Fruit fly (Drosophila melanogaster): Measurements from ENCODE around the gene Vav.

Gene Vav

dm6 chrX:19291780-19292605 is 30.4 kb downstream of the Vav start:
- TF ChIP-seq CG17806 (tag; optimal IDR thresholded peaks at IDR 0.05): no peak
- no peak for TF ChIP-seq Pif1A (GFP tag; optimal IDR thresholded peaks at IDR 0.05)
- no peak for TF ChIP-seq CG14655 (GFP tag; optimal IDR thresholded peaks at IDR 0.05)
- TF ChIP-seq gl (tag; optimal IDR thresholded peaks at IDR 0.05): no peak
- no peak for TF ChIP-seq D1 (tag; optimal IDR thresholded peaks at IDR 0.05)
- no peak for TF ChIP-seq CG10348 (GFP tag; IDR thresholded peaks at IDR 0.05)
- no peak for TF ChIP-seq Ets98B (GFP tag; IDR thresholded peaks at IDR 0.05)
- TF ChIP-seq rn (GFP tag; IDR thresholded peaks at IDR 0.05): no peak
- no peak for TF ChIP-seq CG34367 (tag; optimal IDR thresholded peaks at IDR 0.05)
- TF ChIP-seq CG12605 (GFP tag; IDR thresholded peaks at IDR 0.05): no peak
- TF ChIP-seq CG15710 (tag; optimal IDR thresholded peaks at IDR 0.05): no peak
- no peak for TF ChIP-seq CG8159 (tag; optimal IDR thresholded peaks at IDR 0.05)
- no peak for TF ChIP-seq CG9948 (tag; optimal IDR thresholded peaks at IDR 0.05)
- TF ChIP-seq Pif1B (GFP tag; optimal IDR thresholded peaks at IDR 0.05): no peak
- no peak for TF ChIP-seq CG4496 (GFP tag; IDR thresholded peaks at IDR 0.05)
- TF ChIP-seq CG8301 (tag; optimal IDR thresholded peaks at IDR 0.05): no peak
- TF ChIP-seq Snoo (tag; optimal IDR thresholded peaks at IDR 0.05): no peak
- no peak for TF ChIP-seq CG13204 (GFP tag; optimal IDR thresholded peaks at IDR 0.05)

dm6 chrX:19293320-19293719 is 31.7 kb downstream of the Vav start:
- TF ChIP-seq CG13204 (GFP tag; optimal IDR thresholded peaks at IDR 0.05): no peak
- TF ChIP-seq CG15710 (tag; optimal IDR thresholded peaks at IDR 0.05): no peak
- TF ChIP-seq CG8301 (tag; optimal IDR thresholded peaks at IDR 0.05): no peak
- no peak for TF ChIP-seq CG12605 (GFP tag; IDR thresholded peaks at IDR 0.05)

- no peak for TF ChIP-seq CG32121 (GFP tag; IDR thresholded peaks at IDR 0.05)
- no peak for TF ChIP-seq Snoo (tag; optimal IDR thresholded peaks at IDR 0.05)
- TF ChIP-seq CG15710 (tag; optimal IDR thresholded peaks at IDR 0.05): no peak
- no peak for TF ChIP-seq Pif1B (GFP tag; optimal IDR thresholded peaks at IDR 0.05)
- no peak for TF ChIP-seq CG9948 (tag; optimal IDR thresholded peaks at IDR 0.05)
- TF ChIP-seq rn (GFP tag; IDR thresholded peaks at IDR 0.05): no peak
These were observed 32.4 kb downstream of the Vav start for dm6 chrX:19294030-19294429.

dm6 chrX:19294953-19295352 is 33.3 kb downstream of the Vav start:
- TF ChIP-seq CG17806 (tag; optimal IDR thresholded peaks at IDR 0.05) (no peak), CG9948 (tag; optimal IDR thresholded peaks at IDR 0.05) (no peak), Pif1A (GFP tag; optimal IDR thresholded peaks at IDR 0.05) (no peak), rn (GFP tag; IDR thresholded peaks at IDR 0.05) (no peak), CG8301 (tag; optimal IDR thresholded peaks at IDR 0.05) (no peak), CG14655 (GFP tag; optimal IDR thresholded peaks at IDR 0.05) (no peak), CG13204 (GFP tag; optimal IDR thresholded peaks at IDR 0.05) (no peak), Pif1B (GFP tag; optimal IDR thresholded peaks at IDR 0.05) (no peak), CG34367 (tag; optimal IDR thresholded peaks at IDR 0.05) (no peak), CG10348 (GFP tag; IDR thresholded peaks at IDR 0.05) (no peak), CG4496 (GFP tag; IDR thresholded peaks at IDR 0.05) (no peak), gl (tag; optimal IDR thresholded peaks at IDR 0.05) (no peak), CG32121 (GFP tag; IDR thresholded peaks at IDR 0.05) (no peak), Ets98B (GFP tag; IDR thresholded peaks at IDR 0.05) (no peak)

- TF ChIP-seq EcR (GFP tag; optimal IDR thresholded peaks at IDR 0.05) (peak; percentile 64), CG34367 (tag; optimal IDR thresholded peaks at IDR 0.05) (no peak)
These were observed 34.3 kb downstream of the Vav start for dm6 chrX:19295831-19296423.

- peak; percentile 99 for TF ChIP-seq CG14655 (GFP tag; optimal IDR thresholded peaks at IDR 0.05)
- peak; percentile 99 for TF ChIP-seq CG9948 (tag; optimal IDR thresholded peaks at IDR 0.05)
- TF ChIP-seq Pif1B (GFP tag; optimal IDR thresholded peaks at IDR 0.05): peak; percentile 98
- TF ChIP-seq fd96Ca (GFP tag; IDR thresholded peaks at IDR 0.05): peak; percentile 97
- peak; percentile 98 for TF ChIP-seq CG13204 (GFP tag; optimal IDR thresholded peaks at IDR 0.05)
- TF ChIP-seq Snoo (tag; optimal IDR thresholded peaks at IDR 0.05): peak; percentile 98
- peak; percentile 91 for TF ChIP-seq CG10348 (GFP tag; IDR thresholded peaks at IDR 0.05)
- TF ChIP-seq CG8301 (tag; optimal IDR thresholded peaks at IDR 0.05): peak; percentile 98
- TF ChIP-seq Ets98B (GFP tag; IDR thresholded peaks at IDR 0.05): peak; percentile 92
- peak; percentile 97 for TF ChIP-seq CG4496 (GFP tag; IDR thresholded peaks at IDR 0.05)
- TF ChIP-seq EcR (GFP tag; optimal IDR thresholded peaks at IDR 0.05): peak; percentile 38
- TF ChIP-seq Pif1A (GFP tag; optimal IDR thresholded peaks at IDR 0.05): peak; percentile 98
- TF ChIP-seq rn (GFP tag; IDR thresholded peaks at IDR 0.05): peak; percentile 85
- TF ChIP-seq CG34367 (tag; optimal IDR thresholded peaks at IDR 0.05): peak; percentile 96
- peak; percentile 96 for TF ChIP-seq CG17806 (tag; optimal IDR thresholded peaks at IDR 0.05)
- peak; percentile 95 for TF ChIP-seq gl (tag; optimal IDR thresholded peaks at IDR 0.05)
- peak; percentile 95 for TF ChIP-seq CG32121 (GFP tag; IDR thresholded peaks at IDR 0.05)
- TF ChIP-seq CG8159 (tag; optimal IDR thresholded peaks at IDR 0.05): peak; percentile 99
- peak; percentile 91 for TF ChIP-seq CG12605 (GFP tag; IDR thresholded peaks at IDR 0.05)
- peak; percentile 97 for TF ChIP-seq D1 (tag; optimal IDR thresholded peaks at IDR 0.05)
- peak; percentile 98 for TF ChIP-seq CG15710 (tag; optimal IDR thresholded peaks at IDR 0.05)
These were observed 36.5 kb downstream of the Vav start, which contains the start of gene CG8034 for dm6 chrX:19297899-19298784. TSS of gene CG8034 (minus strand) at chrX:19298162.
